Worm (Caenorhabditis elegans) whole organism, young adult: ENCODE results near the gene efn-3.
A peak's percentile ranks its signal among the peaks of the same experiment; 100 is the strongest.

Experiments
- B0019.2 ChIP-seq: fragments of 200-800 bp; sonication (Bioruptor generic); conservative IDR thresholded peaks from 2 replicates; pipeline ENCODE4 v1.3.6; 2022; ENCODE audit warnings: missing genetic modification reagents, missing genetic modification characterization, missing compliant biosample characterization
- B0035.1 ChIP-seq: sonication (generic microtip); optimal IDR thresholded peaks from 2 replicates; lab custom pipeline; 2016; ENCODE audit warnings: missing genetic modification characterization, mild to moderate bottlenecking, missing compliant biosample characterization, missing genotype, missing genetic modification reagents
- C06A6.2 ChIP-seq: fragments of 200-800 bp; sonication (Bioruptor generic); conservative IDR thresholded peaks from 2 replicates; pipeline ENCODE4 v1.3.6; 2022; ENCODE audit warnings: missing genetic modification characterization, missing compliant biosample characterization
- F23B12.7 ChIP-seq: sonication (generic microtip); optimal IDR thresholded peaks from 2 replicates; lab custom pipeline; 2017; ENCODE audit warnings: missing genetic modification characterization, mild to moderate bottlenecking, missing compliant biosample characterization, antibody characterized with exemption, moderate library complexity; ENCODE audit not compliant: insufficient read depth
- F49E8.2 ChIP-seq: sonication (generic microtip); optimal IDR thresholded peaks from 3 replicates; lab custom pipeline; 2017; ENCODE audit warnings: missing genetic modification characterization, mild to moderate bottlenecking, missing compliant biosample characterization, antibody characterized with exemption, moderate library complexity; ENCODE audit not compliant: insufficient read depth
- K11D2.4 ChIP-seq: fragments of 200-800 bp; sonication (Bioruptor generic); IDR thresholded peaks from 2 replicates; pipeline ENCODE4 v1.3.6; 2022; ENCODE audit warnings: missing genetic modification reagents, missing genetic modification characterization, missing compliant biosample characterization
- K12H6.12 ChIP-seq: fragments of 200-800 bp; sonication (Bioruptor generic); optimal IDR thresholded peaks from 2 replicates; lab custom pipeline; 2018; ENCODE audit warnings: mild to moderate bottlenecking, missing genetic modification characterization, missing compliant biosample characterization
- T07F8.4 ChIP-seq: sonication (generic microtip); optimal IDR thresholded peaks from 2 replicates; lab custom pipeline; 2016; ENCODE audit warnings: mild to moderate bottlenecking, missing genetic modification characterization, moderate library complexity, missing compliant biosample characterization
- Y53F4B.3 ChIP-seq: fragments of 200-800 bp; sonication (Bioruptor generic); IDR thresholded peaks from 2 replicates; pipeline ENCODE4 v1.3.6; 2022; ENCODE audit warnings: missing genetic modification reagents, missing genetic modification characterization, missing compliant biosample characterization
- athp-1 ChIP-seq: sonication (generic microtip); optimal IDR thresholded peaks from 2 replicates; lab custom pipeline; 2017; ENCODE audit warnings: mild to moderate bottlenecking, missing genetic modification characterization, missing compliant biosample characterization
- attf-3 ChIP-seq: fragments of 200-800 bp; sonication (Bioruptor generic); conservative IDR thresholded peaks from 2 replicates; pipeline ENCODE4 v1.3.6; 2022; ENCODE audit warnings: missing genetic modification reagents, missing genetic modification characterization, missing compliant biosample characterization
- attf-5 ChIP-seq: fragments of 200-800 bp; sonication (Bioruptor generic); optimal IDR thresholded peaks from 2 replicates; lab custom pipeline; 2018; ENCODE audit warnings: mild to moderate bottlenecking, missing genetic modification characterization, missing compliant biosample characterization
- cebp-1 ChIP-seq, 2 experiments: fragments of 200-800 bp in 1 of 2; sonication (Bioruptor generic) in 1 of 2; sonication (generic microtip) in 1 of 2; IDR thresholded peaks in 1 of 2; optimal IDR thresholded peaks in 1 of 2; 2 replicates each; pipeline versions ENCODE4 v1.3.6 to Lab custom; 2017 to 2022; ENCODE audit warnings: missing compliant biosample characterization in 2 of 2, missing genetic modification characterization in 2 of 2, mild to moderate bottlenecking in 1 of 2, missing genetic modification reagents in 1 of 2, moderate library complexity in 1 of 2
- cebp-2 ChIP-seq: fragments of 200-800 bp; sonication (Bioruptor generic); IDR thresholded peaks from 2 replicates; pipeline ENCODE4 v1.3.6; 2022; ENCODE audit warnings: missing genetic modification characterization, missing compliant biosample characterization
- ceh-100 ChIP-seq: fragments of 200-800 bp; sonication (Bioruptor generic); IDR thresholded peaks from 2 replicates; pipeline ENCODE4 v1.3.6; 2022; ENCODE audit warnings: missing genetic modification reagents, missing genetic modification characterization, missing compliant biosample characterization
- dox-1 ChIP-seq: fragments of 200-800 bp; sonication (Bioruptor generic); IDR thresholded peaks from 2 replicates; pipeline ENCODE4 v1.3.6; 2022; ENCODE audit warnings: missing genetic modification reagents, missing genetic modification characterization, missing compliant biosample characterization
- egrh-3 ChIP-seq: fragments of 200-800 bp; sonication (Bioruptor generic); IDR thresholded peaks from 2 replicates; pipeline ENCODE4 v1.3.6; 2022; ENCODE audit warnings: missing genetic modification reagents, missing genetic modification characterization, missing compliant biosample characterization
- ekl-4 ChIP-seq: fragments of 200-800 bp; sonication (Bioruptor generic); IDR thresholded peaks from 2 replicates; pipeline ENCODE4 v1.3.6; 2022; ENCODE audit warnings: missing genetic modification reagents, missing genetic modification characterization, missing compliant biosample characterization
- gei-17 ChIP-seq: fragments of 200-800 bp; sonication (Bioruptor generic); optimal IDR thresholded peaks from 2 replicates; lab custom pipeline; 2018; ENCODE audit warnings: mild to moderate bottlenecking, missing genetic modification characterization, missing compliant biosample characterization
- hmg-1.2 ChIP-seq: fragments of 200-800 bp; sonication (Bioruptor generic); IDR thresholded peaks from 2 replicates; pipeline ENCODE4 v1.3.6; 2022; ENCODE audit warnings: missing genetic modification reagents, missing genetic modification characterization, missing compliant biosample characterization
- hmg-20 ChIP-seq: fragments of 200-800 bp; sonication (Bioruptor generic); IDR thresholded peaks from 2 replicates; pipeline ENCODE4 v1.3.6; 2022; ENCODE audit warnings: missing genetic modification reagents, missing genetic modification characterization, missing compliant biosample characterization
- let-607 ChIP-seq, 2 experiments: fragments of 200-800 bp in 1 of 2; sonication (Bioruptor generic) in 1 of 2; sonication (generic microtip) in 1 of 2; optimal IDR thresholded peaks; 2 replicates each; lab custom pipeline; 2016 to 2018; ENCODE audit warnings: mild to moderate bottlenecking in 2 of 2, missing compliant biosample characterization in 2 of 2, missing genetic modification characterization in 2 of 2, moderate library complexity in 2 of 2, missing genotype in 1 of 2
- lin-40 ChIP-seq: sonication (generic microtip); optimal IDR thresholded peaks from 2 replicates; lab custom pipeline; 2016; ENCODE audit warnings: missing genetic modification characterization, mild to moderate bottlenecking, missing compliant biosample characterization, missing genotype, missing genetic modification reagents
- madf-10 ChIP-seq: sonication (generic microtip); optimal IDR thresholded peaks from 2 replicates; lab custom pipeline; 2016; ENCODE audit warnings: mild to moderate bottlenecking, missing genetic modification characterization, missing compliant biosample characterization
- madf-3 ChIP-seq: fragments of 200-800 bp; sonication (Bioruptor generic); IDR thresholded peaks from 2 replicates; pipeline ENCODE4 v1.3.6; 2022; ENCODE audit warnings: missing genetic modification reagents, missing genetic modification characterization, missing compliant biosample characterization
- madf-6 ChIP-seq: fragments of 200-800 bp; sonication (Bioruptor generic); IDR thresholded peaks from 2 replicates; pipeline ENCODE4 v1.3.6; 2022; ENCODE audit warnings: missing genetic modification reagents, missing genetic modification characterization, missing compliant biosample characterization
- mcd-1 ChIP-seq: fragments of 200-800 bp; sonication (Bioruptor generic); IDR thresholded peaks from 2 replicates; pipeline ENCODE4 v1.3.6; 2022; ENCODE audit warnings: missing genetic modification reagents, missing genetic modification characterization, missing compliant biosample characterization
- nhr-120 ChIP-seq: fragments of 200-800 bp; sonication (Bioruptor generic); IDR thresholded peaks from 2 replicates; pipeline ENCODE4 v1.3.6; 2022; ENCODE audit warnings: missing genetic modification characterization, missing compliant biosample characterization
- nhr-179 ChIP-seq: sonication (generic microtip); optimal IDR thresholded peaks from 2 replicates; lab custom pipeline; 2016; ENCODE audit warnings: mild to moderate bottlenecking, missing genetic modification characterization, missing compliant biosample characterization
- nhr-27 ChIP-seq: fragments of 200-800 bp; sonication (Bioruptor generic); optimal IDR thresholded peaks from 2 replicates; lab custom pipeline; 2018; ENCODE audit warnings: mild to moderate bottlenecking, missing genetic modification characterization, moderate library complexity, missing compliant biosample characterization
- nhr-80 ChIP-seq: sonication (generic microtip); optimal IDR thresholded peaks from 2 replicates; lab custom pipeline; 2016; ENCODE audit warnings: missing genetic modification characterization, missing compliant biosample characterization
- rcor-1 ChIP-seq: fragments of 200-800 bp; sonication (Bioruptor generic); IDR thresholded peaks from 2 replicates; pipeline ENCODE4 v1.3.6; 2022; ENCODE audit warnings: missing genetic modification reagents, missing genetic modification characterization, missing compliant biosample characterization
- rpc-1 ChIP-seq, 2 experiments: fragments of 150-350 bp in 1 of 2; sonication (generic microtip) in 1 of 2; optimal IDR thresholded peaks; 2 replicates each; lab custom pipeline; 2014 to 2018; ENCODE audit warnings: missing biosample characterization in 1 of 2, missing genetic modification characterization in 1 of 2, missing genetic modification reagents in 1 of 2, missing genotype in 1 of 2
- snpc-1.1 ChIP-seq: sonication (generic microtip); optimal IDR thresholded peaks from 2 replicates; lab custom pipeline; 2017; ENCODE audit warnings: missing genetic modification characterization, mild to moderate bottlenecking, missing compliant biosample characterization, antibody characterized with exemption, moderate library complexity, missing genotype, missing genetic modification reagents; ENCODE audit not compliant: insufficient read depth
- snpc-3.4 ChIP-seq: sonication (generic microtip); optimal IDR thresholded peaks from 2 replicates; lab custom pipeline; 2017; ENCODE audit warnings: missing genetic modification characterization, mild to moderate bottlenecking, missing compliant biosample characterization, antibody characterized with exemption, moderate library complexity, missing genotype, missing genetic modification reagents
- snpc-4 ChIP-seq, 5 experiments: fragments of 150-350 bp in 1 of 5; sonication (generic microtip) in 4 of 5; optimal IDR thresholded peaks; 2 replicates each; lab custom pipeline; 2014 to 2018; ENCODE audit warnings: missing genetic modification characterization in 5 of 5, missing biosample characterization in 3 of 5, antibody characterized with exemption in 2 of 5, mild to moderate bottlenecking in 2 of 5, missing compliant biosample characterization in 2 of 5, missing genotype in 2 of 5, moderate library complexity in 2 of 5, missing genetic modification reagents in 1 of 5
- somi-1 ChIP-seq: fragments of 200-800 bp; sonication (Bioruptor generic); optimal IDR thresholded peaks from 2 replicates; lab custom pipeline; 2018; ENCODE audit warnings: mild to moderate bottlenecking, missing genetic modification characterization, missing compliant biosample characterization
- unc-130 ChIP-seq: sonication (generic microtip); optimal IDR thresholded peaks from 2 replicates; lab custom pipeline; 2016; ENCODE audit warnings: missing genetic modification reagents, missing genetic modification characterization, missing compliant biosample characterization
- zfh-2 ChIP-seq: fragments of 200-800 bp; sonication (Bioruptor generic); conservative IDR thresholded peaks from 2 replicates; pipeline ENCODE4 v1.3.6; 2022; ENCODE audit warnings: missing genetic modification reagents, missing genetic modification characterization, missing compliant biosample characterization
- zim-3 ChIP-seq: sonication (generic microtip); optimal IDR thresholded peaks from 2 replicates; lab custom pipeline; 2017; ENCODE audit warnings: mild to moderate bottlenecking, missing genetic modification characterization, moderate library complexity, missing compliant biosample characterization
- ztf-3 ChIP-seq: fragments of 200-800 bp; sonication (Bioruptor generic); optimal IDR thresholded peaks from 2 replicates; lab custom pipeline; 2018; ENCODE audit warnings: mild to moderate bottlenecking, missing genetic modification characterization, missing compliant biosample characterization

Gene efn-3

ce11 chrX:13525094-13525493 lies 47.8 kb upstream of the efn-3 start:
- TF ChIP-seq nhr-27 (tag; lab: Kevin White, UChicago): no peak
- TF ChIP-seq, all 124 proteins: peak for 0

ce11 chrX:13518861-13519713 lies 41.8 kb upstream of the efn-3 start, which contains the start of the genes cdk-4 and F18H3.1:
cdk-4 (minus strand) TSS chrX:13518911.
F18H3.1 (plus strand) TSS chrX:13519663.
- TF ChIP-seq mcd-1 (GFP tag; lab: Robert Waterston, UW) (peak; percentile 51), snpc-1.1 (tag; lab: Kevin White, UChicago) (no peak), nhr-80 (tag; lab: Kevin White, UChicago) (peak; percentile 55), ceh-100 (GFP tag; lab: Robert Waterston, UW) (no peak), F49E8.2 (tag; lab: Kevin White, UChicago) (no peak), attf-5 (no peak), madf-3 (no peak), cebp-1 (GFP tag; IDR thresholded peaks at IDR 0.05; lab: Robert Waterston, UW) (peak; percentile 61), cebp-1 (tag; optimal IDR thresholded peaks at IDR 0.05; lab: Kevin White, UChicago) (peak; percentile 91), zfh-2 (GFP tag; lab: Robert Waterston, UW) (peak; percentile 95), K11D2.4 (GFP tag; lab: Robert Waterston, UW) (no peak), madf-6 (GFP tag; lab: Robert Waterston, UW) (no peak), athp-1 (tag; lab: Kevin White, UChicago) (no peak), cebp-2 (GFP tag; lab: Robert Waterston, UW) (no peak), nhr-120 (no peak), snpc-3.4 (no peak), dox-1 (peak; percentile 67), hmg-1.2 (GFP tag; lab: Robert Waterston, UW) (peak; percentile 53; the same call in 1 of the 2 replicates), zim-3 (no peak), unc-130 (GFP tag; lab: Kevin White, UChicago) (no peak), hmg-20 (GFP tag; lab: Robert Waterston, UW) (no peak), B0019.2 (no peak), attf-3 (no peak), egrh-3 (GFP tag; lab: Robert Waterston, UW) (0 out of 2 replicates have a peak, but pooled peaks have one; percentile 16), K12H6.12 (peak; percentile 40), gei-17 (GFP tag; lab: Kevin White, UChicago) (no peak), snpc-4 (GFP tag; optimal IDR thresholded peaks at IDR 0.05; lab: Kevin White, UChicago) (no peak), snpc-4 (tag; optimal IDR thresholded peaks at IDR 0.05; lab: Kevin White, UChicago) (peak in 1 of 4 experiments; percentile 14)

ce11 chrX:13514384-13514783 lies 37.1 kb upstream of the efn-3 start:
- TF ChIP-seq nhr-27 (tag; lab: Kevin White, UChicago) (no peak), madf-10 (tag; lab: Kevin White, UChicago) (peak; percentile 72), Y53F4B.3 (GFP tag; lab: Robert Waterston, UW) (no peak), rcor-1 (peak; percentile 78), ekl-4 (GFP tag; lab: Robert Waterston, UW) (peak; percentile 42; the same call in 1 of the 2 replicates), C06A6.2 (GFP tag; lab: Robert Waterston, UW) (peak; percentile 82), lin-40 (tag; lab: Kevin White, UChicago) (peak; percentile 98), nhr-80 (tag; lab: Kevin White, UChicago) (peak; percentile 55), let-607 (tag; optimal IDR thresholded peaks at IDR 0.05; lab: Kevin White, UChicago) (peak in 1 of 2 experiments; percentile 71), T07F8.4 (peak; percentile 14), ztf-3 (no peak), rpc-1 (optimal IDR thresholded peaks at IDR 0.05; lab: Kevin White, UChicago) (no peak), rpc-1 (tag; optimal IDR thresholded peaks at IDR 0.05; lab: Kevin White, UChicago) (no peak), B0019.2 (no peak), somi-1 (peak; percentile 71), nhr-179 (tag; lab: Kevin White, UChicago) (no peak), F23B12.7 (tag; lab: Kevin White, UChicago) (peak; percentile 76), K12H6.12 (peak; percentile 52), B0035.1 (tag; lab: Kevin White, UChicago) (peak; percentile 67), K11D2.4 (GFP tag; lab: Robert Waterston, UW) (peak; percentile 90)
